Worm (Caenorhabditis elegans) whole organism, late embryonic: ENCODE measurements around the gene F38B2.6.

ENCODE experiments used
- C08G9.2 ChIP-seq: sonication (generic microtip); optimal IDR thresholded peaks from 2 replicates; lab custom pipeline; 2016; ENCODE audit warnings: mild to moderate bottlenecking, missing genetic modification characterization, moderate library complexity, missing compliant biosample characterization
- C38D4.7 ChIP-seq: fragments of 200-800 bp; sonication (Bioruptor generic); optimal IDR thresholded peaks from 2 replicates; lab custom pipeline; 2018; ENCODE audit warnings: mild to moderate bottlenecking, missing genetic modification characterization, moderate library complexity, missing compliant biosample characterization
- K09A11.1 ChIP-seq: sonication (generic microtip); optimal IDR thresholded peaks from 2 replicates; lab custom pipeline; 2017; ENCODE audit warnings: antibody characterized with exemption, mild to moderate bottlenecking, missing genetic modification characterization, missing compliant biosample characterization; ENCODE audit not compliant: insufficient read depth
- T23F11.4 ChIP-seq: fragments of 200-800 bp; sonication (Bioruptor generic); optimal IDR thresholded peaks from 2 replicates; lab custom pipeline; 2018; ENCODE audit warnings: mild to moderate bottlenecking, missing genetic modification characterization, missing compliant biosample characterization
- ahr-1 ChIP-seq: sonication (generic microtip); optimal IDR thresholded peaks from 2 replicates; lab custom pipeline; 2016; ENCODE audit warnings: missing genetic modification characterization, missing compliant biosample characterization
- ama-1 ChIP-seq: fragments of 150-350 bp; optimal IDR thresholded peaks from 2 replicates; lab custom pipeline; 2014
- ceh-14 ChIP-seq: sonication (generic microtip); optimal IDR thresholded peaks from 2 replicates; lab custom pipeline; 2016; ENCODE audit warnings: missing genotype, missing genetic modification characterization, missing compliant biosample characterization
- ceh-18 ChIP-seq: sonication (generic microtip); optimal IDR thresholded peaks from 2 replicates; lab custom pipeline; 2016; ENCODE audit warnings: missing genetic modification characterization, missing compliant biosample characterization
- ceh-19 ChIP-seq: fragments of 200-800 bp; sonication (Bioruptor generic); optimal IDR thresholded peaks from 2 replicates; lab custom pipeline; 2018; ENCODE audit warnings: mild to moderate bottlenecking, missing genetic modification characterization, missing compliant biosample characterization
- ceh-2 ChIP-seq: sonication (generic microtip); optimal IDR thresholded peaks from 2 replicates; lab custom pipeline; 2016; ENCODE audit warnings: missing genotype, missing genetic modification characterization, missing compliant biosample characterization
- ceh-22 ChIP-seq: sonication (generic microtip); optimal IDR thresholded peaks from 2 replicates; lab custom pipeline; 2017; ENCODE audit warnings: missing biosample characterization, missing genetic modification characterization
- ceh-24 ChIP-seq: sonication (generic microtip); optimal IDR thresholded peaks from 2 replicates; lab custom pipeline; 2016; ENCODE audit warnings: mild to moderate bottlenecking, missing genetic modification characterization, missing compliant biosample characterization
- ceh-31 ChIP-seq: sonication (generic microtip); optimal IDR thresholded peaks from 2 replicates; lab custom pipeline; 2016; ENCODE audit warnings: missing genetic modification characterization, missing compliant biosample characterization
- ceh-45 ChIP-seq: fragments of 200-800 bp; sonication (Bioruptor generic); IDR thresholded peaks from 2 replicates; pipeline ENCODE4 v1.3.6; 2022; ENCODE audit warnings: missing genetic modification reagents, missing genetic modification characterization, missing compliant biosample characterization
- ceh-48 ChIP-seq: sonication (generic microtip); optimal IDR thresholded peaks from 2 replicates; lab custom pipeline; 2016; ENCODE audit warnings: missing genetic modification characterization, inconsistent platforms, missing compliant biosample characterization
- dmd-4 ChIP-seq: sonication (generic microtip); optimal IDR thresholded peaks from 2 replicates; lab custom pipeline; 2016; ENCODE audit warnings: borderline replicate concordance, missing genetic modification characterization, missing compliant biosample characterization
- elt-2 ChIP-seq: sonication (generic microtip); optimal IDR thresholded peaks from 2 replicates; lab custom pipeline; 2016; ENCODE audit warnings: missing genetic modification reagents, missing genetic modification characterization, missing compliant biosample characterization
- elt-4 ChIP-seq: sonication (generic microtip); optimal IDR thresholded peaks from 2 replicates; lab custom pipeline; 2016; ENCODE audit warnings: missing genetic modification characterization, missing compliant biosample characterization
- ets-4 ChIP-seq: sonication (generic microtip); optimal IDR thresholded peaks from 2 replicates; lab custom pipeline; 2016; ENCODE audit warnings: missing genetic modification characterization, missing compliant biosample characterization
- eyg-1 ChIP-seq: sonication (generic microtip); optimal IDR thresholded peaks from 2 replicates; lab custom pipeline; 2016; ENCODE audit warnings: missing genotype, missing genetic modification characterization, missing compliant biosample characterization
- fkh-10 ChIP-seq: fragments of 150-350 bp; optimal IDR thresholded peaks from 2 replicates; lab custom pipeline; 2014; ENCODE audit warnings: missing biosample characterization, missing genetic modification reagents, missing genetic modification characterization
- fkh-6 ChIP-seq: sonication (generic microtip); optimal IDR thresholded peaks from 2 replicates; lab custom pipeline; 2016; ENCODE audit warnings: missing genetic modification characterization, missing compliant biosample characterization
- hlh-13 ChIP-seq: fragments of 200-800 bp; sonication (Bioruptor generic); optimal IDR thresholded peaks from 2 replicates; lab custom pipeline; 2018; ENCODE audit warnings: mild to moderate bottlenecking, missing genetic modification characterization, missing compliant biosample characterization
- hlh-15 ChIP-seq: sonication (generic microtip); optimal IDR thresholded peaks from 2 replicates; lab custom pipeline; 2016; ENCODE audit warnings: missing genetic modification characterization, missing compliant biosample characterization
- hlh-30 ChIP-seq: sonication (generic microtip); optimal IDR thresholded peaks from 2 replicates; lab custom pipeline; 2017; ENCODE audit warnings: antibody characterized with exemption, missing genetic modification characterization, missing compliant biosample characterization; ENCODE audit not compliant: insufficient read depth
- hlh-6 ChIP-seq: sonication (generic microtip); optimal IDR thresholded peaks from 2 replicates; lab custom pipeline; 2016; ENCODE audit warnings: missing genotype, missing genetic modification characterization, missing compliant biosample characterization
- mec-3 ChIP-seq: sonication (generic microtip); optimal IDR thresholded peaks from 2 replicates; lab custom pipeline; 2016; ENCODE audit warnings: borderline replicate concordance, missing genetic modification characterization, missing compliant biosample characterization
- nfya-1 ChIP-seq: sonication (generic microtip); optimal IDR thresholded peaks from 2 replicates; lab custom pipeline; 2017; ENCODE audit warnings: missing genetic modification characterization, mild to moderate bottlenecking, missing compliant biosample characterization, antibody characterized with exemption, moderate library complexity
- npax-4 ChIP-seq: sonication (generic microtip); optimal IDR thresholded peaks from 2 replicates; lab custom pipeline; 2016; ENCODE audit warnings: missing genetic modification characterization, missing compliant biosample characterization
- odd-2 ChIP-seq: sonication (generic microtip); optimal IDR thresholded peaks from 2 replicates; lab custom pipeline; 2017; ENCODE audit warnings: antibody characterized with exemption, mild to moderate bottlenecking, missing genetic modification characterization, missing compliant biosample characterization
- pat-9 ChIP-seq: fragments of 200-800 bp; sonication (Bioruptor generic); optimal IDR thresholded peaks from 2 replicates; lab custom pipeline; 2018; ENCODE audit warnings: mild to moderate bottlenecking, missing genetic modification characterization, moderate library complexity, missing compliant biosample characterization
- pha-2 ChIP-seq: sonication (generic microtip); optimal IDR thresholded peaks from 2 replicates; lab custom pipeline; 2017; ENCODE audit warnings: mild to moderate bottlenecking, missing genetic modification characterization, missing compliant biosample characterization
- pqm-1 ChIP-seq: sonication (generic microtip); optimal IDR thresholded peaks from 2 replicates; lab custom pipeline; 2016; ENCODE audit warnings: missing genetic modification characterization, missing compliant biosample characterization
- pros-1 ChIP-seq: fragments of 150-350 bp; optimal IDR thresholded peaks from 2 replicates; lab custom pipeline; 2014; ENCODE audit warnings: missing biosample characterization, missing genetic modification reagents, missing genetic modification characterization
- ref-2 ChIP-seq: sonication (generic microtip); optimal IDR thresholded peaks from 2 replicates; lab custom pipeline; 2016; ENCODE audit warnings: missing genetic modification characterization, missing compliant biosample characterization
- rnt-1 ChIP-seq: sonication (generic microtip); optimal IDR thresholded peaks from 2 replicates; lab custom pipeline; 2016; ENCODE audit warnings: missing genetic modification characterization, missing compliant biosample characterization
- sdc-2 ChIP-seq: sonication (generic microtip); optimal IDR thresholded peaks from 2 replicates; lab custom pipeline; 2016; ENCODE audit warnings: missing genotype, missing genetic modification characterization, missing compliant biosample characterization
- sox-2 ChIP-seq: fragments of 200-800 bp; sonication (Bioruptor generic); IDR thresholded peaks from 2 replicates; pipeline ENCODE4 v1.3.6; 2022; ENCODE audit warnings: missing genetic modification reagents, missing genetic modification characterization, missing compliant biosample characterization
- syd-9 ChIP-seq: sonication (generic microtip); optimal IDR thresholded peaks from 2 replicates; lab custom pipeline; 2016; ENCODE audit warnings: mild to moderate bottlenecking, missing genetic modification characterization, moderate library complexity, missing compliant biosample characterization
- tbx-2 ChIP-seq: sonication (generic microtip); optimal IDR thresholded peaks from 2 replicates; lab custom pipeline; 2016; ENCODE audit warnings: missing genetic modification characterization, missing compliant biosample characterization
- unc-3 ChIP-seq, 2 experiments: fragments of 200-800 bp in 1 of 2; sonication (Bioruptor generic) in 1 of 2; sonication (generic microtip) in 1 of 2; conservative IDR thresholded peaks in 1 of 2; optimal IDR thresholded peaks in 1 of 2; 2 replicates each; pipeline versions ENCODE4 v1.3.6 to Lab custom; 2016 to 2022; ENCODE audit warnings: missing compliant biosample characterization in 2 of 2, missing genetic modification characterization in 2 of 2, missing genetic modification reagents in 1 of 2
- unc-42 ChIP-seq: sonication (generic microtip); optimal IDR thresholded peaks from 2 replicates; lab custom pipeline; 2016; ENCODE audit warnings: missing genotype, missing genetic modification characterization, missing compliant biosample characterization
- unc-55 ChIP-seq: sonication (generic microtip); optimal IDR thresholded peaks from 2 replicates; lab custom pipeline; 2017; ENCODE audit warnings: missing biosample characterization, missing genetic modification reagents, missing genetic modification characterization
- unc-86 ChIP-seq: sonication (generic microtip); optimal IDR thresholded peaks from 2 replicates; lab custom pipeline; 2016; ENCODE audit warnings: missing genetic modification characterization, missing compliant biosample characterization
- ztf-16 ChIP-seq: sonication (generic microtip); optimal IDR thresholded peaks from 2 replicates; lab custom pipeline; 2017; ENCODE audit warnings: missing genetic modification characterization, missing compliant biosample characterization

The F38B2.6 gene

ce11 chrX:11307056-11307455 is 26.0 kb upstream of the F38B2.6 start, which contains the start of gene vhl-1:
TSS of gene vhl-1 (plus strand) at chrX:11307356.
- no peak for TF ChIP-seq hlh-15 (tag; lab: Kevin White, UChicago)
- TF ChIP-seq pha-2 (tag; lab: Kevin White, UChicago): no peak
- TF ChIP-seq unc-86 (tag; lab: Kevin White, UChicago): no peak
- TF ChIP-seq unc-42: no peak
- no peak for TF ChIP-seq hlh-30 (tag; lab: Kevin White, UChicago)
- TF ChIP-seq pat-9 (tag; lab: Kevin White, UChicago): no peak
- TF ChIP-seq elt-2 (tag; lab: Kevin White, UChicago): no peak
- TF ChIP-seq sdc-2 (tag; lab: Kevin White, UChicago): no peak
- TF ChIP-seq C08G9.2 (tag; lab: Kevin White, UChicago): no peak
- no peak for TF ChIP-seq ama-1 (lab: Kevin White, UChicago)
- no peak for TF ChIP-seq T23F11.4 (GFP tag; lab: Kevin White, UChicago)
- no peak for TF ChIP-seq ztf-16 (tag; lab: Kevin White, UChicago)
- no peak for TF ChIP-seq C38D4.7
- TF ChIP-seq ceh-48 (tag; lab: Kevin White, UChicago): no peak
- TF ChIP-seq, all 69 proteins: peak for 0

DNA sequence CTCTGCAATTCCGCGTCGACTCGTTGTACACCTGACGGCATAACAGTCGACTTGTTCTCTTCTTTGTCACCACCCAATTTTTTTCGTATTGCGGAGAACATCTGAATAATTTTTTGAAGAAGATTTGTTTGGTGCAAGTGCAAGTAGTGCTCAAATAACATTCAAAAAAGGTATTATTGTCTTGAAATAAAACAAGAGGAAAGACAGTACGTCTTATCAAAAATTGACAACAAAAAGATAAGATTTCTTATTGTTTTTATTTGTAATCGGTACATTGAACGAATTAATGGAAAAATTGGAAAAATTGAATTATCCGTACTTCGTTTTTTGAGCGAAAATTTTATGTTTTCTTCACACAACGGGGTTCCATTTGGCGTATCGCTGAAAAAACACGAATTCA is 24.7 kb upstream of the F38B2.6 start, which contains the start of gene F08G12.1:
F08G12.1 (minus strand) TSS at position 101 of the 400 bp plus-strand sequence.
- TF ChIP-seq ceh-18 (tag; lab: Kevin White, UChicago): no peak
- TF ChIP-seq, all 69 proteins: peak for 0

DNA sequence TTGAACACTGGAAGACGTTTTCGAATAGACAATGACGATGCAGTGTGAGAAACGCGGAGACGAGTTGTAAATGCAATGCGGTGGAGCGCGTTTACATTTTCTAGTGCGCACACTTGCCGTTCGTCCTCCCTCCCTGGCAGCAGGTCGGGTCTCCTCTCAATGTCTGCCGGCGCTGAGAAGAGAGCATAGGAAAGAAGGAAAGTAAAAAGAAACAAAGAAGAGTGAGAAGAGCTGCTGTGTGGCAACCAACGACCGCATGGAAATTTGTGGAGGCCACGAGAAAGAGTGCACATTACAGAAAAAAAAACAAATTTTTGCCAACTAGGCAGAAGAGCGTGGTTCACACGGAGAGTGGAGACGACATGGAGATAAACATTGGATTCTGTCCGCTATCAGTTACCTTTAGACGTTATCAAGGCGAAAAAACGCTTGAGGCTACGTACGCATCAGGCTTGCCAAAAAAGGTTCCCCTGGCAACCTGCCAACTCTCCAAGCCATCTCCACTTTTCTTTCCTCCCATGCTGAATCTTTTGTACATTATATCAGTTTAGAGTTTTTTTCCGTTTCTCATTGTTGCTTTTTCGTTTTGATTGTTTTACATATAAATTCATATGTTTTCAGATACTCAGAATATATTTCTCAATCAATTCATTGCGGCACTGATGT is 18.7 kb upstream of the F38B2.6 start, which contains the start of the genes snrp-40.1 and F08G12.3:
snrp-40.1 (minus strand) TSS at position 143 of the 666 bp plus-strand sequence.
F08G12.3 (plus strand) TSS at position 616 of the 666 bp plus-strand sequence.
- TF ChIP-seq ahr-1 (tag; lab: Kevin White, UChicago): no peak
- peak; percentile 54 for TF ChIP-seq ceh-2 (tag; lab: Kevin White, UChicago)
- peak; percentile 33 for TF ChIP-seq C08G9.2 (tag; lab: Kevin White, UChicago)
- TF ChIP-seq elt-4 (tag; lab: Kevin White, UChicago): no peak
- peak; percentile 41 for TF ChIP-seq unc-42
- peak; percentile 51 for TF ChIP-seq rnt-1
- TF ChIP-seq hlh-6 (tag; lab: Kevin White, UChicago): peak; percentile 61
- peak; percentile 10 for TF ChIP-seq syd-9 (tag; lab: Kevin White, UChicago)
- no peak for TF ChIP-seq eyg-1
- no peak for TF ChIP-seq npax-4
- TF ChIP-seq ets-4: peak; percentile 55
- TF ChIP-seq ama-1 (lab: Kevin White, UChicago): no peak
- no peak for TF ChIP-seq ceh-24
- peak; percentile 65 for TF ChIP-seq hlh-30 (tag; lab: Kevin White, UChicago)
- no peak for TF ChIP-seq pat-9 (tag; lab: Kevin White, UChicago)
- TF ChIP-seq mec-3 (tag; lab: Kevin White, UChicago): no peak
- TF ChIP-seq pqm-1 (tag; lab: Kevin White, UChicago): no peak
- no peak for TF ChIP-seq fkh-10
- TF ChIP-seq ceh-19 (GFP tag; lab: Kevin White, UChicago): peak; percentile 41
- peak; percentile 49 for TF ChIP-seq sdc-2 (tag; lab: Kevin White, UChicago)
- peak; percentile 82 for TF ChIP-seq ceh-31
- TF ChIP-seq nfya-1 (tag; lab: Kevin White, UChicago): peak; percentile 83
- no peak for TF ChIP-seq ceh-22 (tag; lab: Kevin White, UChicago)
- TF ChIP-seq pros-1 (tag; lab: Kevin White, UChicago): peak; percentile 44
- peak; percentile 63 for TF ChIP-seq ceh-14 (tag; lab: Kevin White, UChicago)
- no peak for TF ChIP-seq ceh-45 (GFP tag; lab: Robert Waterston, UW)
- TF ChIP-seq tbx-2 (tag; lab: Kevin White, UChicago): peak; percentile 86
- TF ChIP-seq unc-55 (GFP tag; lab: Kevin White, UChicago): peak; percentile 80
- TF ChIP-seq ceh-18 (tag; lab: Kevin White, UChicago): peak; percentile 84
- TF ChIP-seq dmd-4 (tag; lab: Kevin White, UChicago): peak; percentile 3
- no peak for TF ChIP-seq hlh-13
- no peak for TF ChIP-seq sox-2 (GFP tag; lab: Robert Waterston, UW)
- TF ChIP-seq odd-2: no peak
- TF ChIP-seq elt-2 (tag; lab: Kevin White, UChicago): peak; percentile 62
- no peak for TF ChIP-seq hlh-15 (tag; lab: Kevin White, UChicago)
- peak; percentile 68 for TF ChIP-seq ref-2 (tag; lab: Kevin White, UChicago)
- TF ChIP-seq unc-3 (GFP tag; conservative IDR thresholded peaks at IDR 0.05; lab: Robert Waterston, UW): no peak
- TF ChIP-seq unc-3 (tag; optimal IDR thresholded peaks at IDR 0.05; lab: Kevin White, UChicago): no peak
- TF ChIP-seq fkh-6 (tag; lab: Kevin White, UChicago): no peak
- no peak for TF ChIP-seq K09A11.1 (tag; lab: Kevin White, UChicago)
